Worm (Caenorhabditis elegans) whole organism, L4/young adult: ENCODE measurements around the gene tbc-16.

ENCODE experiments used
- W03F9.2 ChIP-seq: fragments of 150-350 bp; optimal IDR thresholded peaks from 2 replicates; lab custom pipeline; 2014; ENCODE audit warnings: missing biosample characterization, missing genetic modification characterization
- him-1 ChIP-seq: sonication (generic microtip); optimal IDR thresholded peaks from 2 replicates; lab custom pipeline; 2016; ENCODE audit warnings: missing genotype, missing genetic modification reagents, missing genetic modification characterization, missing compliant biosample characterization

DNA sequence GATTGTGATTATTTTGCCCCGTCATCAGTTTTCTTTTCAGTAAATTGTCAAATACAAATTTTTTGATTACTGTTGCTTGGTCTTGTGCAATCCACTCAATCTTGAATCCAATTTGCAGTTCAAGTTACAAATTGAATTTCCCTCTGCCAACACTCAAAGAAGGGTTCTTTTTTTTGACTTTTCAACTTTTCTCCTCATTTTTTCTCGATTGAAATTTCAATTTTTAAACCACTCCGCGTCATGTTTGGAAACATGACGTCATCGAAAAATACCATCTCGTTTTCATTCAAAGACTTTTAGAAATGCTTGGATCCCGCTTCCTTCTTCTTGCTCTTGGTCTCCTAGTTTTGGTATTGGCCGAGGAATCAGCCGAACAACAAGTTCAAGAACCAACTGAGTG lies 11.6 kb upstream of the tbc-16 start, which contains the start of gene flp-7:
- TF ChIP-seq W03F9.2 (tag; lab: Kevin White, UChicago), result no peak
- no peak for TF ChIP-seq him-1 (tag; lab: Kevin White, UChicago)
